Fruit fly (Drosophila melanogaster) whole organism, embryonic: ENCODE results near the gene ATPsynG.
A peak's percentile ranks its signal among the peaks of the same experiment; 100 is the strongest.

ENCODE experiments used
- Ada2b ChIP-seq: fragments of 200-800 bp; sonication (Bioruptor generic); IDR thresholded peaks from 2 replicates; pipeline ENCODE4 v1.3.6; 2022; ENCODE audit warnings: missing biosample characterization, missing genetic modification characterization
- Antp ChIP-seq: fragments of 200-800 bp; sonication (Bioruptor generic); optimal IDR thresholded peaks from 3 replicates; lab custom pipeline; 2016; ENCODE audit warnings: missing biosample characterization, missing genetic modification characterization
- Atf-2 ChIP-seq: fragments of 200-800 bp; sonication (Bioruptor generic); optimal IDR thresholded peaks from 2 replicates; lab custom pipeline; 2016; ENCODE audit warnings: missing biosample characterization, missing genetic modification characterization
- Atf3 ChIP-seq: fragments of 200-800 bp; sonication (Bioruptor generic); optimal IDR thresholded peaks from 3 replicates; lab custom pipeline; 2016; ENCODE audit warnings: missing biosample characterization, missing genetic modification characterization
- Atf6 ChIP-seq: fragments of 200-800 bp; sonication (Bioruptor generic); IDR thresholded peaks from 2 replicates; pipeline ENCODE4 v1.3.6; 2022; ENCODE audit warnings: missing biosample characterization, missing genetic modification characterization
- Bgb ChIP-seq: fragments of 200-800 bp; sonication (Bioruptor generic); IDR thresholded peaks from 2 replicates; pipeline ENCODE4 v1.3.6; 2022; ENCODE audit warnings: missing biosample characterization, missing genetic modification characterization; ENCODE audit not compliant: partially characterized antibody
- CG10366 ChIP-seq: fragments of 200-800 bp; sonication (Bioruptor generic); IDR thresholded peaks from 2 replicates; pipeline ENCODE4 v1.3.6; 2022; ENCODE audit warnings: missing biosample characterization, missing genetic modification characterization
- CG11093 ChIP-seq: fragments of 200-800 bp; sonication (Bioruptor generic); IDR thresholded peaks from 3 replicates; pipeline ENCODE4 v1.3.6; 2022; ENCODE audit warnings: missing biosample characterization, missing genetic modification characterization
- CG12155 ChIP-seq: fragments of 200-800 bp; sonication (Bioruptor generic); optimal IDR thresholded peaks from 3 replicates; lab custom pipeline; 2016; ENCODE audit warnings: missing biosample characterization, missing genetic modification characterization
- CG15479 ChIP-seq: fragments of 200-800 bp; sonication (Bioruptor generic); optimal IDR thresholded peaks from 3 replicates; lab custom pipeline; 2019; ENCODE audit warnings: missing biosample characterization, mild to moderate bottlenecking, missing genetic modification characterization, moderate library complexity
- CG15696 ChIP-seq: fragments of 200-800 bp; sonication (Bioruptor generic); optimal IDR thresholded peaks from 2 replicates; lab custom pipeline; 2019; ENCODE audit warnings: missing biosample characterization, mild to moderate bottlenecking, missing genetic modification characterization, moderate library complexity
- CG16813 ChIP-seq: fragments of 200-800 bp; sonication (Bioruptor generic); IDR thresholded peaks from 3 replicates; pipeline ENCODE4 v1.3.6; 2022; ENCODE audit warnings: missing biosample characterization, missing genetic modification characterization; ENCODE audit not compliant: partially characterized antibody
- CG18011 ChIP-seq: fragments of 200-800 bp; sonication (Bioruptor generic); optimal IDR thresholded peaks from 2 replicates; lab custom pipeline; 2017; ENCODE audit warnings: missing biosample characterization, missing genetic modification characterization, mild to moderate bottlenecking, moderate library complexity, missing genotype
- CG4617 ChIP-seq: fragments of 200-800 bp; sonication (Bioruptor generic); optimal IDR thresholded peaks from 3 replicates; lab custom pipeline; 2016; ENCODE audit warnings: missing biosample characterization, missing genetic modification characterization, borderline replicate concordance
- CG4820 ChIP-seq: fragments of 200-800 bp; sonication (Bioruptor generic); optimal IDR thresholded peaks from 3 replicates; lab custom pipeline; 2016; ENCODE audit warnings: missing biosample characterization, missing genetic modification characterization
- CG7271 ChIP-seq: fragments of 200-800 bp; sonication (Bioruptor generic); optimal IDR thresholded peaks from 2 replicates; lab custom pipeline; 2018; ENCODE audit warnings: missing biosample characterization, mild to moderate bottlenecking, missing genetic modification characterization, moderate library complexity
- CG7928 ChIP-seq: fragments of 200-800 bp; sonication (Bioruptor generic); optimal IDR thresholded peaks from 2 replicates; lab custom pipeline; 2017; ENCODE audit warnings: missing biosample characterization, mild to moderate bottlenecking, missing genetic modification characterization
- CG7987 ChIP-seq: fragments of 200-800 bp; sonication (Bioruptor generic); optimal IDR thresholded peaks from 2 replicates; lab custom pipeline; 2018; ENCODE audit warnings: missing biosample characterization, mild to moderate bottlenecking, missing genetic modification characterization, moderate library complexity
- CG8388 ChIP-seq: fragments of 200-800 bp; sonication (Bioruptor generic); optimal IDR thresholded peaks from 2 replicates; lab custom pipeline; 2019; ENCODE audit warnings: missing biosample characterization, mild to moderate bottlenecking, missing genetic modification characterization, moderate library complexity
- CG9817 ChIP-seq: fragments of 200-800 bp; sonication (Bioruptor generic); optimal IDR thresholded peaks from 2 replicates; lab custom pipeline; 2018; ENCODE audit warnings: missing biosample characterization, mild to moderate bottlenecking, missing genetic modification characterization, moderate library complexity
- Dbx ChIP-seq: fragments of 200-800 bp; sonication (Bioruptor generic); IDR thresholded peaks from 3 replicates; pipeline ENCODE4 v1.3.6; 2022; ENCODE audit warnings: missing biosample characterization, missing genetic modification characterization
- Dll ChIP-seq: fragments of 200-800 bp; sonication (Bioruptor generic); IDR thresholded peaks from 4 replicates; pipeline ENCODE4 v1.3.6; 2022; ENCODE audit warnings: missing biosample characterization, missing genetic modification characterization; ENCODE audit not compliant: partially characterized antibody
- GATAe ChIP-seq: fragments of 200-800 bp; sonication (Bioruptor generic); conservative IDR thresholded peaks from 2 replicates; pipeline ENCODE4 v1.3.6; 2022; ENCODE audit warnings: missing biosample characterization, missing genetic modification characterization
- HLHmδ ChIP-seq: fragments of 200-800 bp; sonication (Bioruptor generic); optimal IDR thresholded peaks from 2 replicates; lab custom pipeline; 2018; ENCODE audit warnings: missing biosample characterization, mild to moderate bottlenecking, missing genetic modification characterization, moderate library complexity
- Hand ChIP-seq: fragments of 200-800 bp; sonication (Bioruptor generic); optimal IDR thresholded peaks from 2 replicates; lab custom pipeline; 2017; ENCODE audit warnings: mild to moderate bottlenecking, missing biosample characterization, missing genetic modification reagents, missing genetic modification characterization
- Hmr ChIP-seq: fragments of 200-800 bp; sonication (Bioruptor generic); optimal IDR thresholded peaks from 3 replicates; lab custom pipeline; 2017; ENCODE audit warnings: mild to moderate bottlenecking, missing biosample characterization, missing genetic modification reagents, missing genetic modification characterization
- Med ChIP-seq: fragments of 200-800 bp; sonication (Bioruptor generic); peaks from one replicate; lab custom pipeline; 2016; ENCODE audit warnings: missing biosample characterization, missing genetic modification characterization, mild to moderate bottlenecking, inconsistent platforms, moderate library complexity
- Nf-YB ChIP-seq: fragments of 200-800 bp; sonication (Bioruptor generic); optimal IDR thresholded peaks from 3 replicates; lab custom pipeline; 2019; ENCODE audit warnings: missing biosample characterization, mild to moderate bottlenecking, missing genetic modification characterization, moderate library complexity
- PHDP ChIP-seq: fragments of 200-800 bp; sonication (Bioruptor generic); optimal IDR thresholded peaks from 3 replicates; lab custom pipeline; 2018; ENCODE audit warnings: missing biosample characterization, mild to moderate bottlenecking, missing genetic modification characterization, moderate library complexity
- Sin3A ChIP-seq: fragments of >200 bp; optimal IDR thresholded peaks from 2 replicates; lab custom pipeline; 2018
- Six4 ChIP-seq: fragments of 200-800 bp; sonication (Bioruptor generic); optimal IDR thresholded peaks from 2 replicates; lab custom pipeline; 2016; ENCODE audit warnings: missing biosample characterization, missing genetic modification characterization
- Sry-δ ChIP-seq: fragments of 200-800 bp; sonication (Bioruptor generic); optimal IDR thresholded peaks from 2 replicates; lab custom pipeline; 2016; ENCODE audit warnings: missing biosample characterization, missing genetic modification characterization
- Taf1 ChIP-seq: fragments of 200-800 bp; sonication (Bioruptor generic); IDR thresholded peaks from 2 replicates; pipeline ENCODE4 v1.3.6; 2022; ENCODE audit warnings: missing biosample characterization, missing genetic modification characterization
- YL-1 ChIP-seq: fragments of 200-800 bp; sonication (Bioruptor generic); optimal IDR thresholded peaks from 3 replicates; lab custom pipeline; 2017; ENCODE audit warnings: missing biosample characterization, mild to moderate bottlenecking, missing genetic modification characterization
- ab ChIP-seq: fragments of 200-800 bp; sonication (Bioruptor generic); optimal IDR thresholded peaks from 2 replicates; lab custom pipeline; 2016; ENCODE audit warnings: missing biosample characterization, missing genetic modification characterization
- ash1 ChIP-seq: fragments of 200-800 bp; sonication (Bioruptor generic); optimal IDR thresholded peaks from 2 replicates; lab custom pipeline; 2018; ENCODE audit warnings: missing biosample characterization, mild to moderate bottlenecking, missing genetic modification characterization
- cas ChIP-seq: fragments of 200-800 bp; sonication (Bioruptor generic); IDR thresholded peaks from 2 replicates; pipeline ENCODE4 v1.3.6; 2022; ENCODE audit warnings: missing biosample characterization, missing genetic modification characterization
- crp ChIP-seq, 2 experiments: fragments of 200-800 bp; sonication (Bioruptor generic); optimal IDR thresholded peaks; 2 replicates in 1 of 2; 3 replicates in 1 of 2; lab custom pipeline; 2017; ENCODE audit warnings: missing biosample characterization in 2 of 2, missing genetic modification characterization in 2 of 2, mild to moderate bottlenecking in 1 of 2, moderate library complexity in 1 of 2
- disco-r ChIP-seq: fragments of 200-800 bp; sonication (Bioruptor generic); optimal IDR thresholded peaks from 2 replicates; lab custom pipeline; 2016; ENCODE audit warnings: missing biosample characterization, missing genetic modification characterization
- grau ChIP-seq: fragments of 200-800 bp; optimal IDR thresholded peaks from 3 replicates; lab custom pipeline; 2019; ENCODE audit warnings: missing biosample characterization, mild to moderate bottlenecking, missing genetic modification characterization, moderate library complexity
- h ChIP-seq: fragments of >200 bp; optimal IDR thresholded peaks from 2 replicates; lab custom pipeline; 2017
- mirr ChIP-seq: fragments of 200-800 bp; sonication (Bioruptor generic); optimal IDR thresholded peaks from 3 replicates; lab custom pipeline; 2018; ENCODE audit warnings: missing biosample characterization, mild to moderate bottlenecking, missing genetic modification characterization
- phol ChIP-seq: fragments of 200-800 bp; sonication (Bioruptor generic); optimal IDR thresholded peaks from 3 replicates; lab custom pipeline; 2018; ENCODE audit warnings: missing biosample characterization, mild to moderate bottlenecking, missing genetic modification characterization, moderate library complexity
- rib ChIP-seq: fragments of 200-800 bp; sonication (Bioruptor generic); IDR thresholded peaks from 2 replicates; pipeline ENCODE4 v1.3.6; 2022; ENCODE audit warnings: missing biosample characterization, missing genetic modification characterization
- scrt ChIP-seq: fragments of 200-800 bp; sonication (Bioruptor generic); optimal IDR thresholded peaks from 2 replicates; lab custom pipeline; 2018; ENCODE audit warnings: missing biosample characterization, mild to moderate bottlenecking, missing genetic modification characterization, moderate library complexity
- sna ChIP-seq: fragments of 200-800 bp; sonication (Bioruptor generic); IDR thresholded peaks from 2 replicates; pipeline ENCODE4 v1.3.6; 2022; ENCODE audit warnings: missing biosample characterization, missing genetic modification characterization; ENCODE audit not compliant: partially characterized antibody
- sr ChIP-seq: fragments of 200-800 bp; sonication (Bioruptor generic); IDR thresholded peaks from 3 replicates; pipeline ENCODE4 v1.3.6; 2022; ENCODE audit warnings: missing biosample characterization, missing genetic modification characterization
- tin ChIP-seq: fragments of 200-800 bp; sonication (Bioruptor generic); optimal IDR thresholded peaks from 3 replicates; lab custom pipeline; 2016; ENCODE audit warnings: missing biosample characterization, missing genetic modification characterization
- vnd ChIP-seq: fragments of 200-800 bp; sonication (Bioruptor generic); IDR thresholded peaks from 3 replicates; pipeline ENCODE4 v1.3.6; 2022; ENCODE audit warnings: missing biosample characterization, missing genetic modification characterization; ENCODE audit not compliant: partially characterized antibody
- wor ChIP-seq: fragments of 200-800 bp; sonication (Bioruptor generic); IDR thresholded peaks from 2 replicates; pipeline ENCODE4 v1.3.6; 2022; ENCODE audit warnings: missing biosample characterization, missing genetic modification characterization
- zen ChIP-seq: fragments of 200-800 bp; sonication (Bioruptor generic); optimal IDR thresholded peaks from 3 replicates; lab custom pipeline; 2018; ENCODE audit warnings: missing biosample characterization, mild to moderate bottlenecking, missing genetic modification characterization, moderate library complexity
- zen2 ChIP-seq: fragments of 200-800 bp; sonication (Bioruptor generic); IDR thresholded peaks from 3 replicates; pipeline ENCODE4 v1.3.6; 2022; ENCODE audit warnings: missing biosample characterization, missing genetic modification characterization; ENCODE audit not compliant: partially characterized antibody

The ATPsynG gene

DNA sequence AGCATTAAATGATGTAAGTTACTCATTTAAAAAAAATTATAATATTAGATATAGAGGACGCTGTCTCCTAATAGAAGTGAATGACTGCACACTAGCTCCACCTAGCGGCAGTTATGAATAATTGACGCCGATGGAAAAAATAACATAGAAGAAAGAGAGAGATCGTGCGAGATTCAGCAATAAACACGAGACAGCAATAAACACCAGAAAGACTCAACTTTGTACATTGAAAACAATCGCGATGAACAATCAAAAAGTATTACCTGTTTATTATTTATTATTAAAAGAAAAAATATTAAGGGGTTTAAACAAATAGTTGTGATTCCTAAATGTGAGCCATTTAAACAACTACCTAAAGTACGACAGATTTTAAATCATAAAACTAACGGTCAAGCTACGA, 9.9 kb upstream of the ATPsynG start (continued):
- TF ChIP-seq cas (no peak), Atf-2 (GFP tag; lab: Kevin White, UChicago) (no peak), CG4617 (GFP tag; lab: Kevin White, UChicago) (no peak), CG7271 (tag; lab: Kevin White, UChicago) (no peak), Sry-δ (GFP tag; lab: Kevin White, UChicago) (no peak), Taf1 (no peak), ab (GFP tag; lab: Kevin White, UChicago) (no peak), disco-r (GFP tag; lab: Kevin White, UChicago) (no peak), sr (no peak), Med (GFP tag; lab: Kevin White, UChicago) (peak; percentile 75), CG15479 (GFP tag; lab: Kevin White, UChicago) (no peak), CG16813 (no peak), Bgb (GFP tag; lab: Robert Waterston, UW) (no peak), CG4820 (GFP tag; lab: Kevin White, UChicago) (peak; percentile 38), Antp (GFP tag; lab: Kevin White, UChicago) (no peak), zen (tag; lab: Kevin White, UChicago) (peak; percentile 40), mirr (GFP tag; lab: Kevin White, UChicago) (no peak), sna (no peak), phol (tag; lab: Kevin White, UChicago) (peak; percentile 54), CG12155 (GFP tag; lab: Kevin White, UChicago) (no peak), vnd (GFP tag; lab: Robert Waterston, UW) (no peak), Dbx (GFP tag; lab: Robert Waterston, UW) (no peak), HLHmδ (GFP tag; lab: Kevin White, UChicago) (no peak), ash1 (GFP tag; lab: Kevin White, UChicago) (no peak), zen2 (GFP tag; lab: Robert Waterston, UW) (no peak), CG7987 (GFP tag; lab: Kevin White, UChicago) (peak; percentile 56), GATAe (no peak), h (lab: Kevin White, UChicago) (no peak), grau (tag; lab: Kevin White, UChicago) (no peak), CG9817 (tag; lab: Kevin White, UChicago) (no peak), CG10366 (GFP tag; lab: Robert Waterston, UW) (no peak), Dll (GFP tag; lab: Robert Waterston, UW) (no peak), tin (GFP tag; lab: Kevin White, UChicago) (peak; percentile 51), YL-1 (GFP tag; lab: Kevin White, UChicago) (no peak), Atf3 (no peak), Sin3A (no peak), wor (GFP tag; lab: Robert Waterston, UW) (no peak), scrt (GFP tag; lab: Kevin White, UChicago) (peak; percentile 6), Nf-YB (GFP tag; lab: Kevin White, UChicago) (no peak), Hmr (GFP tag; lab: Kevin White, UChicago) (no peak), Six4 (GFP tag; lab: Kevin White, UChicago) (peak; percentile 12), PHDP (tag; lab: Kevin White, UChicago) (no peak), Atf6 (peak; percentile 26; the same call in 1 of the 2 replicates), Ada2b (GFP tag; lab: Robert Waterston, UW) (no peak), CG18011 (no peak), CG8388 (no peak), rib (GFP tag; lab: Robert Waterston, UW) (no peak), Hand (GFP tag; lab: Kevin White, UChicago) (no peak), CG15696 (tag; lab: Kevin White, UChicago) (peak; percentile 40), CG11093 (no peak), CG7928 (GFP tag; lab: Kevin White, UChicago) (no peak), crp (GFP tag; optimal IDR thresholded peaks at IDR 0.05; lab: Kevin White, UChicago) (no peak)
